Fruit fly (Drosophila melanogaster) whole organism, embryonic: Measurements from ENCODE around the gene Ten-m.

Experiments
- Abd-B ChIP-seq: fragments of 200-800 bp; sonication (Bioruptor generic); optimal IDR thresholded peaks from 2 replicates; lab custom pipeline; 2018; ENCODE audit warnings: missing biosample characterization, mild to moderate bottlenecking, missing genetic modification characterization, moderate library complexity
- Lpt ChIP-seq: fragments of >200 bp; optimal IDR thresholded peaks from 2 replicates; lab custom pipeline; 2018; ENCODE audit warnings: missing biosample characterization, missing genetic modification characterization
- Sox102F ChIP-seq: fragments of 200-800 bp; sonication (Bioruptor generic); optimal IDR thresholded peaks from 2 replicates; lab custom pipeline; 2018; ENCODE audit warnings: missing biosample characterization, mild to moderate bottlenecking, missing genetic modification characterization, moderate library complexity
- grau ChIP-seq: fragments of 200-800 bp; optimal IDR thresholded peaks from 3 replicates; lab custom pipeline; 2019; ENCODE audit warnings: missing biosample characterization, mild to moderate bottlenecking, missing genetic modification characterization, moderate library complexity

dm6 chr3L:22346566-22347146 lies 61.0 kb downstream of the Ten-m start:
- TF ChIP-seq Abd-B (GFP tag; lab: Kevin White, UChicago) (no peak), Sox102F (GFP tag; lab: Kevin White, UChicago) (no peak), Lpt (GFP tag; lab: Kevin White, UChicago) (no peak), grau (tag; lab: Kevin White, UChicago) (no peak)
